Worm (Caenorhabditis elegans) whole organism, midembryonic: ENCODE measurements around the gene Y47D3A.20.

Experiments
- T22C8.4 ChIP-seq: fragments of 200-800 bp; sonication (Bioruptor generic); IDR thresholded peaks from 2 replicates; pipeline ENCODE4 v1.3.6; 2022; ENCODE audit warnings: missing genetic modification characterization, missing compliant biosample characterization
- cog-1 ChIP-seq: sonication (generic microtip); optimal IDR thresholded peaks from 2 replicates; lab custom pipeline; 2016; ENCODE audit warnings: missing genetic modification characterization, missing compliant biosample characterization
- flt-1 ChIP-seq: fragments of 200-800 bp; sonication (Bioruptor generic); IDR thresholded peaks from 2 replicates; pipeline ENCODE4 v1.3.6; 2022; ENCODE audit warnings: missing genetic modification characterization, missing compliant biosample characterization
- klf-2 ChIP-seq: fragments of 200-800 bp; sonication (Bioruptor generic); conservative IDR thresholded peaks from 2 replicates; pipeline ENCODE4 v1.3.6; 2022; ENCODE audit warnings: missing genetic modification reagents, missing genetic modification characterization, missing compliant biosample characterization
- tab-1 ChIP-seq: fragments of 200-800 bp; sonication (Bioruptor generic); IDR thresholded peaks from 2 replicates; pipeline ENCODE4 v1.3.6; 2022; ENCODE audit warnings: missing genetic modification characterization, missing compliant biosample characterization
- ztf-23 ChIP-seq: fragments of 200-800 bp; sonication (Bioruptor generic); IDR thresholded peaks from 2 replicates; pipeline ENCODE4 v1.3.6; 2022; ENCODE audit warnings: missing genetic modification reagents, missing genetic modification characterization, missing compliant biosample characterization
- ztf-29 ChIP-seq: fragments of 200-800 bp; sonication (Bioruptor generic); IDR thresholded peaks from 2 replicates; pipeline ENCODE4 v1.3.6; 2022; ENCODE audit warnings: missing genetic modification reagents, missing genetic modification characterization, missing compliant biosample characterization

DNA sequence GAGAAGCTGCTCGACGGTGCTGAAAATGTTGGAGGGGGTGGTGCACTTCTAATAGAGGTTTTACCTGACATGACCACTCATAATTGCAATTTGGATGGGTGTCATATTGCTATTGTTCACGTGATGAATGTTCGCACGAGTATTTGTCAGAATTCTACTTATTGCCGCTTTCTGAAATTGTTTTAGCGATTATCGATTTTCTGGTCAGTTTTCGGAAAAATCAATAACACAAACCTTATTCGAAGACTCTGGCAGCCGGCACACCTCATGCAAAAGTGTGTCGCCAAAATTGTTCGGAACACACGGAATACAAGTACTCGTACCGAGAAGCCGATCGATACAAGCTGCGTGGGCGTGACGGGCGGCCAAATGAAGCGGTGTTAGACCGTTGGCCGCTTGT, 13.4 kb downstream of the Y47D3A.20 start:
- TF ChIP-seq cog-1 (tag; lab: Kevin White, UChicago) (no peak), ztf-23 (GFP tag; lab: Robert Waterston, UW) (no peak), flt-1 (GFP tag; lab: Robert Waterston, UW) (no peak), klf-2 (no peak), tab-1 (GFP tag; lab: Robert Waterston, UW) (no peak), ztf-29 (no peak), T22C8.4 (GFP tag; lab: Robert Waterston, UW) (peak; percentile 63)
